Worm (Caenorhabditis elegans): ENCODE data around the gene C32D5.10.

ce11 chrII:6343893-6344292, 7.9 kb downstream of the C32D5.10 start, which contains the start of gene txt-18:
- TF ChIP-seq W03F9.2 (tag; optimal IDR thresholded peaks at IDR 0.05) = no peak
- TF ChIP-seq him-1 (tag; optimal IDR thresholded peaks at IDR 0.05) = no peak
